Fruit fly (Drosophila melanogaster) whole organism, embryonic: Measurements from ENCODE around the gene CG46460.
A peak's percentile ranks its signal among the peaks of the same experiment; 100 is the strongest.

ENCODE experiments used
- B-H1 ChIP-seq: fragments of 200-800 bp; sonication (Bioruptor generic); IDR thresholded peaks from 3 replicates; pipeline ENCODE4 v1.3.6; 2022; ENCODE audit warnings: missing biosample characterization, missing genetic modification characterization
- BEAF-32 ChIP-seq: fragments of 200-800 bp; sonication (Bioruptor generic); optimal IDR thresholded peaks from 3 replicates; lab custom pipeline; 2017; ENCODE audit warnings: missing biosample characterization, missing genetic modification characterization, mild to moderate bottlenecking, moderate library complexity, missing genetic modification reagents
- CG10267 ChIP-seq: fragments of 200-800 bp; sonication (Bioruptor generic); optimal IDR thresholded peaks from 2 replicates; lab custom pipeline; 2018; ENCODE audit warnings: missing biosample characterization, mild to moderate bottlenecking, missing genetic modification characterization, moderate library complexity
- CG11085 ChIP-seq: fragments of 200-800 bp; sonication (Bioruptor generic); IDR thresholded peaks from 2 replicates; pipeline ENCODE4 v1.3.6; 2022; ENCODE audit warnings: missing biosample characterization, missing genetic modification characterization
- CG11695 ChIP-seq: fragments of 200-800 bp; sonication (Bioruptor generic); IDR thresholded peaks from 3 replicates; pipeline ENCODE4 v1.3.6; 2022; ENCODE audit warnings: missing biosample characterization, missing genetic modification characterization
- CG13123 ChIP-seq: fragments of 200-800 bp; sonication (Bioruptor generic); optimal IDR thresholded peaks from 2 replicates; lab custom pipeline; 2016; ENCODE audit warnings: missing biosample characterization, missing genetic modification characterization
- CG14014 ChIP-seq: fragments of 200-800 bp; sonication (Bioruptor generic); IDR thresholded peaks from 2 replicates; pipeline ENCODE4 v1.3.6; 2022; ENCODE audit warnings: missing biosample characterization, missing genetic modification characterization
- CG14965 ChIP-seq: fragments of 200-800 bp; sonication (Bioruptor generic); optimal IDR thresholded peaks from 2 replicates; lab custom pipeline; 2016; ENCODE audit warnings: missing biosample characterization, missing genetic modification characterization, borderline replicate concordance
- CG15269 ChIP-seq: fragments of 200-800 bp; sonication (Bioruptor generic); optimal IDR thresholded peaks from 2 replicates; lab custom pipeline; 2018; ENCODE audit warnings: missing biosample characterization, mild to moderate bottlenecking, missing genetic modification characterization, moderate library complexity
- CG15514 ChIP-seq: fragments of 200-800 bp; sonication (Bioruptor generic); optimal IDR thresholded peaks from 3 replicates; lab custom pipeline; 2017; ENCODE audit warnings: missing biosample characterization, missing genetic modification characterization, mild to moderate bottlenecking, moderate library complexity, missing genetic modification reagents
- CG16779 ChIP-seq: fragments of 200-800 bp; sonication (Bioruptor generic); IDR thresholded peaks from 2 replicates; pipeline ENCODE4 v1.3.6; 2022; ENCODE audit warnings: missing biosample characterization, missing genetic modification characterization
- CG17829 ChIP-seq: fragments of 200-800 bp; optimal IDR thresholded peaks from 2 replicates; lab custom pipeline; 2019; ENCODE audit warnings: missing biosample characterization, mild to moderate bottlenecking, missing genetic modification characterization, moderate library complexity
- CG3065 ChIP-seq: fragments of 200-800 bp; sonication (Bioruptor generic); optimal IDR thresholded peaks from 2 replicates; lab custom pipeline; 2016; ENCODE audit warnings: missing biosample characterization, missing genetic modification characterization
- CG32772 ChIP-seq: fragments of 200-800 bp; sonication (Bioruptor generic); IDR thresholded peaks from 2 replicates; pipeline ENCODE4 v1.3.6; 2022; ENCODE audit warnings: missing biosample characterization, missing genetic modification characterization
- CG43689 ChIP-seq: fragments of 200-800 bp; sonication (Bioruptor generic); IDR thresholded peaks from 2 replicates; pipeline ENCODE4 v1.3.6; 2022; ENCODE audit warnings: missing biosample characterization, missing genetic modification characterization
- CG4404 ChIP-seq: fragments of 200-800 bp; sonication (Bioruptor generic); IDR thresholded peaks from 2 replicates; pipeline ENCODE4 v1.3.6; 2022; ENCODE audit warnings: missing biosample characterization, missing genetic modification characterization
- CG4820 ChIP-seq: fragments of 200-800 bp; sonication (Bioruptor generic); optimal IDR thresholded peaks from 3 replicates; lab custom pipeline; 2016; ENCODE audit warnings: missing biosample characterization, missing genetic modification characterization
- CG5180 ChIP-seq: fragments of 200-800 bp; sonication (Bioruptor generic); optimal IDR thresholded peaks from 3 replicates; lab custom pipeline; 2017; ENCODE audit warnings: missing biosample characterization, missing genetic modification characterization, mild to moderate bottlenecking, moderate library complexity, missing genetic modification reagents
- CG6683 ChIP-seq: fragments of 200-800 bp; sonication (Bioruptor generic); optimal IDR thresholded peaks from 2 replicates; lab custom pipeline; 2017; ENCODE audit warnings: missing biosample characterization, mild to moderate bottlenecking, missing genetic modification characterization, missing genetic modification reagents
- CG7556 ChIP-seq: fragments of 200-800 bp; sonication (Bioruptor generic); optimal IDR thresholded peaks from 2 replicates; lab custom pipeline; 2017; ENCODE audit warnings: missing biosample characterization, mild to moderate bottlenecking, missing genetic modification characterization
- CG9215 ChIP-seq: fragments of 200-800 bp; sonication (Bioruptor generic); IDR thresholded peaks from 2 replicates; pipeline ENCODE4 v1.3.6; 2022; ENCODE audit warnings: missing biosample characterization, missing genetic modification characterization
- CG9437 ChIP-seq: fragments of 200-800 bp; sonication (Bioruptor generic); optimal IDR thresholded peaks from 2 replicates; lab custom pipeline; 2018; ENCODE audit warnings: missing biosample characterization, mild to moderate bottlenecking, missing genetic modification characterization
- Camta ChIP-seq: fragments of 200-800 bp; sonication (Bioruptor generic); optimal IDR thresholded peaks from 2 replicates; lab custom pipeline; 2016; ENCODE audit warnings: missing biosample characterization, missing genetic modification characterization
- Dip2 ChIP-seq: fragments of 200-800 bp; sonication (Bioruptor generic); IDR thresholded peaks from 2 replicates; pipeline ENCODE4 v1.3.6; 2022; ENCODE audit warnings: missing biosample characterization, missing genetic modification characterization
- Doc3 ChIP-seq: fragments of 200-800 bp; sonication (Bioruptor generic); IDR thresholded peaks from 3 replicates; pipeline ENCODE4 v1.3.6; 2022; ENCODE audit warnings: missing biosample characterization, missing genetic modification characterization; ENCODE audit not compliant: partially characterized antibody
- Drgx ChIP-seq: fragments of 200-800 bp; sonication (Bioruptor generic); IDR thresholded peaks from 2 replicates; pipeline ENCODE4 v1.3.6; 2022; ENCODE audit warnings: missing biosample characterization, missing genetic modification characterization
- Ets65A ChIP-seq: fragments of 200-800 bp; sonication (Bioruptor generic); peaks from one replicate; lab custom pipeline; 2016; ENCODE audit warnings: missing biosample characterization, missing genetic modification characterization
- H2.0 ChIP-seq: fragments of 200-800 bp; sonication (Bioruptor generic); IDR thresholded peaks from 2 replicates; pipeline ENCODE4 v1.3.6; 2022; ENCODE audit warnings: missing biosample characterization, missing genetic modification characterization
- Neu2 ChIP-seq: fragments of 200-800 bp; sonication (Bioruptor generic); optimal IDR thresholded peaks from 3 replicates; lab custom pipeline; 2016; ENCODE audit warnings: missing biosample characterization, missing genetic modification characterization, borderline replicate concordance
- Nf-YC ChIP-seq: fragments of 200-800 bp; optimal IDR thresholded peaks from 3 replicates; lab custom pipeline; 2019; ENCODE audit warnings: missing biosample characterization, mild to moderate bottlenecking, missing genetic modification characterization, moderate library complexity
- Optix ChIP-seq: fragments of 200-800 bp; sonication (Bioruptor generic); IDR thresholded peaks from 3 replicates; pipeline ENCODE4 v1.3.6; 2022; ENCODE audit warnings: missing biosample characterization, missing genetic modification characterization
- Sry-β ChIP-seq: fragments of 200-800 bp; sonication (Bioruptor generic); optimal IDR thresholded peaks from 2 replicates; lab custom pipeline; 2018; ENCODE audit warnings: missing biosample characterization, mild to moderate bottlenecking, missing genetic modification characterization, moderate library complexity
- Taf1 ChIP-seq: fragments of 200-800 bp; sonication (Bioruptor generic); IDR thresholded peaks from 2 replicates; pipeline ENCODE4 v1.3.6; 2022; ENCODE audit warnings: missing biosample characterization, missing genetic modification characterization
- croc ChIP-seq: fragments of 200-800 bp; sonication (Bioruptor generic); conservative IDR thresholded peaks from 3 replicates; pipeline ENCODE4 v1.3.6; 2022; ENCODE audit warnings: missing biosample characterization, missing genetic modification characterization
- grn ChIP-seq: fragments of 200-800 bp; sonication (Bioruptor generic); optimal IDR thresholded peaks from 3 replicates; lab custom pipeline; 2017; ENCODE audit warnings: missing biosample characterization, missing genetic modification characterization
- gsb ChIP-seq: fragments of 200-800 bp; sonication (Bioruptor generic); IDR thresholded peaks from 2 replicates; pipeline ENCODE4 v1.3.6; 2022; ENCODE audit warnings: missing biosample characterization, missing genetic modification characterization
- gsb-n ChIP-seq: fragments of 200-800 bp; sonication (Bioruptor generic); optimal IDR thresholded peaks from 3 replicates; lab custom pipeline; 2018; ENCODE audit warnings: missing biosample characterization, mild to moderate bottlenecking, missing genetic modification characterization
- her ChIP-seq: fragments of 200-800 bp; sonication (Bioruptor generic); optimal IDR thresholded peaks from 2 replicates; lab custom pipeline; 2016; ENCODE audit warnings: missing biosample characterization, missing genetic modification characterization
- hth ChIP-seq: fragments of >200 bp; optimal IDR thresholded peaks from 2 replicates; lab custom pipeline; 2017; ENCODE audit warnings: inconsistent platforms
- insv ChIP-seq, 2 experiments: fragments of 200-800 bp; sonication (Bioruptor generic); optimal IDR thresholded peaks; 3 replicates each; lab custom pipeline; 2016 to 2018; ENCODE audit warnings: missing biosample characterization in 2 of 2, missing genetic modification characterization in 2 of 2
- kah ChIP-seq: fragments of 200-800 bp; sonication (Bioruptor generic); optimal IDR thresholded peaks from 2 replicates; lab custom pipeline; 2018; ENCODE audit warnings: missing biosample characterization, mild to moderate bottlenecking, missing genetic modification characterization
- luna ChIP-seq: fragments of 200-800 bp; sonication (Bioruptor generic); optimal IDR thresholded peaks from 2 replicates; lab custom pipeline; 2016; ENCODE audit warnings: missing biosample characterization, missing genetic modification characterization
- maf-S ChIP-seq: fragments of 200-800 bp; sonication (Bioruptor generic); optimal IDR thresholded peaks from 2 replicates; lab custom pipeline; 2016; ENCODE audit warnings: missing biosample characterization, missing genetic modification characterization
- nerfin-1 ChIP-seq: fragments of 200-800 bp; sonication (Bioruptor generic); optimal IDR thresholded peaks from 3 replicates; lab custom pipeline; 2019; ENCODE audit warnings: missing biosample characterization, mild to moderate bottlenecking, missing genetic modification characterization, moderate library complexity
- nom ChIP-seq: fragments of 200-800 bp; sonication (Bioruptor generic); optimal IDR thresholded peaks from 2 replicates; lab custom pipeline; 2017; ENCODE audit warnings: missing biosample characterization, missing genetic modification characterization, mild to moderate bottlenecking, moderate library complexity, missing genetic modification reagents
- oc ChIP-seq: fragments of 200-800 bp; sonication (Bioruptor generic); optimal IDR thresholded peaks from 2 replicates; lab custom pipeline; 2018; ENCODE audit warnings: missing biosample characterization, mild to moderate bottlenecking, missing genetic modification characterization, moderate library complexity
- sqz ChIP-seq: fragments of 200-800 bp; sonication (Bioruptor generic); optimal IDR thresholded peaks from 3 replicates; lab custom pipeline; 2018; ENCODE audit warnings: missing biosample characterization, mild to moderate bottlenecking, missing genetic modification characterization
- tio ChIP-seq: fragments of 200-800 bp; sonication (Bioruptor generic); optimal IDR thresholded peaks from 2 replicates; lab custom pipeline; 2017; ENCODE audit warnings: missing biosample characterization, missing genetic modification characterization, inconsistent platforms
- toy ChIP-seq: fragments of 200-800 bp; sonication (Bioruptor generic); IDR thresholded peaks from 2 replicates; pipeline ENCODE4 v1.3.6; 2022; ENCODE audit warnings: missing biosample characterization, missing genetic modification characterization
- unpg ChIP-seq: fragments of 200-800 bp; sonication (Bioruptor generic); optimal IDR thresholded peaks from 3 replicates; lab custom pipeline; 2018; ENCODE audit warnings: missing biosample characterization, mild to moderate bottlenecking, missing genetic modification characterization, moderate library complexity
- vfl ChIP-seq: fragments of 200-800 bp; sonication (Bioruptor generic); optimal IDR thresholded peaks from 2 replicates; lab custom pipeline; 2016; ENCODE audit warnings: missing biosample characterization, missing genetic modification characterization

CG46460 gene

dm6 chr3L:4230357-4230901 lies 3.3 kb upstream of the CG46460 start (continued):
- TF ChIP-seq nom (GFP tag; lab: Kevin White, UChicago) (peak; percentile 89), oc (tag; lab: Kevin White, UChicago) (peak; percentile 91), CG14014 (peak; percentile 43; the same call in 1 of the 2 replicates), kah (peak; percentile 87), Optix (GFP tag; lab: Robert Waterston, UW) (peak; percentile 88), CG15269 (tag; lab: Kevin White, UChicago) (peak; percentile 86), CG11695 (GFP tag; lab: Robert Waterston, UW) (peak; percentile 86), CG4820 (GFP tag; lab: Kevin White, UChicago) (peak; percentile 96), grn (peak; percentile 49), insv (GFP tag; optimal IDR thresholded peaks at IDR 0.05; lab: Kevin White, UChicago) (peak; percentile 32 to 55), Taf1 (GFP tag; lab: Robert Waterston, UW) (no peak), vfl (GFP tag; lab: Kevin White, UChicago) (peak; percentile 66), tio (GFP tag; lab: Kevin White, UChicago) (peak; percentile 93), Neu2 (peak; percentile 93), CG17829 (tag; lab: Kevin White, UChicago) (peak; percentile 97), B-H1 (GFP tag; lab: Robert Waterston, UW) (peak; percentile 69), croc (GFP tag; lab: Robert Waterston, UW) (peak; percentile 95), luna (peak; percentile 8), Ets65A (GFP tag; lab: Kevin White, UChicago) (peak; percentile 99), CG7556 (peak; percentile 94), Doc3 (GFP tag; lab: Robert Waterston, UW) (no peak), CG16779 (no peak), CG4404 (GFP tag; lab: Robert Waterston, UW) (peak; percentile 97), sqz (GFP tag; lab: Kevin White, UChicago) (peak; percentile 93), Sry-β (GFP tag; lab: Kevin White, UChicago) (peak; percentile 62), Drgx (GFP tag; lab: Robert Waterston, UW) (peak; percentile 91), CG10267 (tag; lab: Kevin White, UChicago) (peak; percentile 93), Camta (GFP tag; lab: Kevin White, UChicago) (peak; percentile 94), unpg (GFP tag; lab: Kevin White, UChicago) (peak; percentile 92), CG13123 (peak; percentile 83), CG32772 (peak; percentile 87), CG43689 (GFP tag; lab: Robert Waterston, UW) (no peak), H2.0 (GFP tag; lab: Robert Waterston, UW) (peak; percentile 78), CG9215 (GFP tag; lab: Robert Waterston, UW) (peak; percentile 73), toy (GFP tag; lab: Robert Waterston, UW) (no peak), Nf-YC (tag; lab: Kevin White, UChicago) (peak; percentile 71), maf-S (GFP tag; lab: Kevin White, UChicago) (peak; percentile 82), CG3065 (peak; percentile 84), CG15514 (peak; percentile 29), CG6683 (GFP tag; lab: Kevin White, UChicago) (peak; percentile 70), Dip2 (GFP tag; lab: Robert Waterston, UW) (no peak), CG9437 (peak; percentile 86), BEAF-32 (GFP tag; lab: Kevin White, UChicago) (no peak), nerfin-1 (peak; percentile 93), gsb (GFP tag; lab: Robert Waterston, UW) (0 out of 2 replicates have a peak, but pooled peaks have one; percentile 36), CG5180 (GFP tag; lab: Kevin White, UChicago) (peak; percentile 85), hth (lab: Kevin White, UChicago) (no peak), CG11085 (GFP tag; lab: Robert Waterston, UW) (peak; percentile 39; the same call in 1 of the 2 replicates), CG14965 (peak; percentile 68), her (GFP tag; lab: Kevin White, UChicago) (peak; percentile 79), gsb-n (tag; lab: Kevin White, UChicago) (peak; percentile 96)
